Worm (Caenorhabditis elegans): ENCODE results near the gene nspc-3.

ce11 chrX:8551687-8552327, 14.9 kb downstream of the nspc-3 start, which contains the start of gene dhhc-14:
- TF ChIP-seq mep-1 (tag; optimal IDR thresholded peaks at IDR 0.05) (peak; percentile 44), mdl-1 (tag; optimal IDR thresholded peaks at IDR 0.05) (peak in 1 of 2 experiments; percentile 67), nhr-11 (tag; optimal IDR thresholded peaks at IDR 0.05) (no peak)

All from whole organism, L1 larva.